Worm (Caenorhabditis elegans): Measurements from ENCODE around the gene F57C7.4.

F57C7.4 gene

ce11 chrX:10593234-10593633 lies 3.9 kb upstream of the F57C7.4 start, which contains the start of gene sdn-1:
Gene sdn-1 (minus strand): TSS chrX:10593334.
- TF ChIP-seq snu-23 (GFP tag; optimal IDR thresholded peaks at IDR 0.05): no peak
- no peak for TF ChIP-seq aly-2 (tag; optimal IDR thresholded peaks at IDR 0.05)
- no peak for TF ChIP-seq lsy-2 (tag; optimal IDR thresholded peaks at IDR 0.05)
- no peak for TF ChIP-seq lin-39 (tag; optimal IDR thresholded peaks at IDR 0.05)
- TF ChIP-seq nhr-237 (tag; optimal IDR thresholded peaks at IDR 0.05): no peak
- TF ChIP-seq nhr-47 (tag; optimal IDR thresholded peaks at IDR 0.05): no peak
- TF ChIP-seq lin-35 (GFP tag; optimal IDR thresholded peaks at IDR 0.05): no peak
- TF ChIP-seq unc-62 (GFP tag; optimal IDR thresholded peaks at IDR 0.05): no peak

ce11 chrX:10591208-10591782 lies 1.9 kb upstream of the F57C7.4 start:
- TF ChIP-seq lin-14 (GFP tag; optimal IDR thresholded peaks at IDR 0.05) (peak; percentile 6), nhr-85 (tag) (no peak), ztf-11 (tag; optimal IDR thresholded peaks at IDR 0.05) (peak in 1 of 2 experiments; percentile 10), unc-86 (tag; optimal IDR thresholded peaks at IDR 0.05) (peak; percentile 30), F16B12.6 (tag; optimal IDR thresholded peaks at IDR 0.05) (no peak)

ce11 chrX:10590772-10591171 lies 1.4 kb upstream of the F57C7.4 start:
- TF ChIP-seq lin-14 (GFP tag; optimal IDR thresholded peaks at IDR 0.05) (peak; percentile 31), ets-5 (GFP tag; IDR thresholded peaks at IDR 0.05) (no peak), tbx-2 (tag; optimal IDR thresholded peaks at IDR 0.05) (no peak), nhr-85 (tag) (peak; percentile 2), dsc-1 (tag; optimal IDR thresholded peaks at IDR 0.05) (no peak), fkh-10 (GFP tag; optimal IDR thresholded peaks at IDR 0.05) (peak; percentile 75)

DNA sequence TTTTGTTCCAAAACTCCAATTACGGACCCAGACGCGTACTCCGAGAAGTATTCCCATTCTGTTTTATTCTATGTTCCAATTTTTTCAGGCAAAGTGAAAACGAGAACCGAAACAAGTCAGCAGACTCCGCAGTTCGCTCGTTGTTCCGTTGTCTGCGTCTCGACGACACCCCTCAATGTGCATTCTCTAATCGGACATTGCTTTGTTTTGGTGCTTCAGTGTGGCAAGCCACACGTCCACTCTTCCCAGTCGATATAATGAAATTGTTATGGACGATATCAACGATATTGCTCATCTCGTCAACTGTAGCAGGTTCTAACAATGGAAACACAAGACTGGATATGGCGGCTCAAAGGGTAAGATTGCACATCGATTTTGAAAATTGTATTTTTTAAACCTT lies 12.5 kb downstream of the F57C7.4 start, which contains the start of gene nhx-5:
TSS of gene nhx-5 (plus strand) at position 82 of the 400 bp plus-strand sequence.
- TF ChIP-seq efl-1 (optimal IDR thresholded peaks at IDR 0.05) (no peak), efl-1 (GFP tag; optimal IDR thresholded peaks at IDR 0.05 in 1 of 2) (peak in 1 of 2 experiments; percentile 35), hpl-2 (GFP tag; optimal IDR thresholded peaks at IDR 0.05) (no peak)

ce11 chrX:10576410-10576809 lies 13.0 kb downstream of the F57C7.4 start:
- no peak for TF ChIP-seq egl-13 (tag; optimal IDR thresholded peaks at IDR 0.05)
- TF ChIP-seq mef-2 (tag; optimal IDR thresholded peaks at IDR 0.05): no peak
- TF ChIP-seq nhr-71 (tag; optimal IDR thresholded peaks at IDR 0.05): peak; percentile 73
- TF ChIP-seq nhr-237 (tag; optimal IDR thresholded peaks at IDR 0.05): peak; percentile 70
- peak; percentile 58 for TF ChIP-seq lin-13 (GFP tag; optimal IDR thresholded peaks at IDR 0.05)
- peak; percentile 51 for TF ChIP-seq snpc-4 (tag; optimal IDR thresholded peaks at IDR 0.05)
- no peak for TF ChIP-seq ceh-63 (GFP tag; optimal IDR thresholded peaks at IDR 0.05)
- TF ChIP-seq dpl-1 (GFP tag; optimal IDR thresholded peaks at IDR 0.05): peak; percentile 33 to 60 (median 53)
- TF ChIP-seq nhr-47 (tag; optimal IDR thresholded peaks at IDR 0.05): peak; percentile 59
- TF ChIP-seq fkh-8 (tag; optimal IDR thresholded peaks at IDR 0.05): peak; percentile 46
- no peak for TF ChIP-seq aly-2 (tag; optimal IDR thresholded peaks at IDR 0.05)
- peak; percentile 36 for TF ChIP-seq nhr-90 (tag; optimal IDR thresholded peaks at IDR 0.05; ENCODE audit: poor library complexity)
- TF ChIP-seq unc-30 (tag; optimal IDR thresholded peaks at IDR 0.05): no peak
- TF ChIP-seq hlh-17 (GFP tag; optimal IDR thresholded peaks at IDR 0.05; ENCODE audit: borderline replicate concordance): no peak
- peak; percentile 22 to 76 (median 66) for TF ChIP-seq ceh-82 (tag; optimal IDR thresholded peaks at IDR 0.05)
- no peak for TF ChIP-seq ztf-4 (tag; optimal IDR thresholded peaks at IDR 0.05)
- peak; percentile 47 for TF ChIP-seq nhr-85 (tag)
- peak; percentile 16 for TF ChIP-seq pag-3 (tag; optimal IDR thresholded peaks at IDR 0.05; ENCODE audit: borderline replicate concordance, insufficient read depth)
- TF ChIP-seq lsy-2 (tag; optimal IDR thresholded peaks at IDR 0.05): peak; percentile 50 to 81
- peak; percentile 6 for TF ChIP-seq nhr-77 (tag; optimal IDR thresholded peaks at IDR 0.05)
- no peak for TF ChIP-seq aha-1 (tag; optimal IDR thresholded peaks at IDR 0.05)
- TF ChIP-seq tbx-2 (tag; optimal IDR thresholded peaks at IDR 0.05): no peak
- no peak for TF ChIP-seq grh-1 (GFP tag; IDR thresholded peaks at IDR 0.05)
- TF ChIP-seq unc-98 (GFP tag; IDR thresholded peaks at IDR 0.05): no peak
- no peak for TF ChIP-seq C04F5.9 (tag; optimal IDR thresholded peaks at IDR 0.05)
- peak; percentile 98 for TF ChIP-seq zip-4 (GFP tag; optimal IDR thresholded peaks at IDR 0.05)
- TF ChIP-seq irx-1 (tag; optimal IDR thresholded peaks at IDR 0.05): peak; percentile 52
- no peak for TF ChIP-seq unc-130 (tag; optimal IDR thresholded peaks at IDR 0.05)
- TF ChIP-seq nhr-11 (tag; optimal IDR thresholded peaks at IDR 0.05): no peak
- no peak for TF ChIP-seq ama-1 (optimal IDR thresholded peaks at IDR 0.05)
- TF ChIP-seq sup-37 (GFP tag; optimal IDR thresholded peaks at IDR 0.05): no peak
